Fruit fly (Drosophila melanogaster) whole organism, prepupa: ENCODE measurements around the gene crp.

Experiments
- Blimp-1 ChIP-seq: fragments of 200-800 bp; sonication (Bioruptor generic); optimal IDR thresholded peaks from 3 replicates; lab custom pipeline; 2017; ENCODE audit warnings: missing biosample characterization, missing genetic modification characterization, mild to moderate bottlenecking, moderate library complexity, missing genetic modification reagents
- CG10631 ChIP-seq: fragments of 200-800 bp; sonication (Bioruptor generic); optimal IDR thresholded peaks from 2 replicates; lab custom pipeline; 2016; ENCODE audit warnings: missing biosample characterization, missing genetic modification characterization
- CG10669 ChIP-seq: fragments of 200-800 bp; sonication (Bioruptor generic); optimal IDR thresholded peaks from 3 replicates; lab custom pipeline; 2018; ENCODE audit warnings: missing biosample characterization, mild to moderate bottlenecking, missing genetic modification characterization, moderate library complexity
- CG11294 ChIP-seq: fragments of 200-800 bp; sonication (Bioruptor generic); IDR thresholded peaks from 2 replicates; pipeline ENCODE4 v1.3.6; 2022; ENCODE audit warnings: missing biosample characterization, missing genetic modification characterization
- CG11762 ChIP-seq: fragments of 200-800 bp; sonication (Bioruptor generic); optimal IDR thresholded peaks from 3 replicates; lab custom pipeline; 2016; ENCODE audit warnings: missing biosample characterization, missing genetic modification characterization; ENCODE audit not compliant: insufficient read depth
- CG15336 ChIP-seq: fragments of 200-800 bp; sonication (Bioruptor generic); IDR thresholded peaks from 2 replicates; pipeline ENCODE4 v1.3.6; 2022; ENCODE audit warnings: missing biosample characterization, missing genetic modification characterization
- CG16779 ChIP-seq: fragments of 200-800 bp; sonication (Bioruptor generic); optimal IDR thresholded peaks from 3 replicates; lab custom pipeline; 2017; ENCODE audit warnings: missing biosample characterization, mild to moderate bottlenecking, missing genetic modification characterization
- CG31627 ChIP-seq: fragments of 200-800 bp; sonication (Bioruptor generic); optimal IDR thresholded peaks from 3 replicates; lab custom pipeline; 2016; ENCODE audit warnings: missing biosample characterization, missing genetic modification characterization
- CG34406 ChIP-seq: fragments of 200-800 bp; sonication (Bioruptor generic); optimal IDR thresholded peaks from 3 replicates; lab custom pipeline; 2016; ENCODE audit warnings: missing biosample characterization, missing genetic modification characterization
- CG3919 ChIP-seq: fragments of 200-800 bp; sonication (Bioruptor generic); optimal IDR thresholded peaks from 3 replicates; lab custom pipeline; 2016; ENCODE audit warnings: missing biosample characterization, missing genetic modification characterization
- CG6163 ChIP-seq: fragments of 200-800 bp; sonication (Bioruptor generic); IDR thresholded peaks from 3 replicates; pipeline ENCODE4 v1.3.6; 2022; ENCODE audit warnings: missing biosample characterization, missing genetic modification characterization
- CG6808 ChIP-seq: fragments of 200-800 bp; sonication (Bioruptor generic); optimal IDR thresholded peaks from 3 replicates; lab custom pipeline; 2017; ENCODE audit warnings: missing biosample characterization, missing genetic modification characterization, mild to moderate bottlenecking, moderate library complexity, missing genetic modification reagents
- CG6854 ChIP-seq: fragments of 200-800 bp; sonication (Bioruptor generic); optimal IDR thresholded peaks from 2 replicates; lab custom pipeline; 2017; ENCODE audit warnings: missing biosample characterization, mild to moderate bottlenecking, missing genetic modification characterization
- CG7368 ChIP-seq: fragments of 200-800 bp; sonication (Bioruptor generic); optimal IDR thresholded peaks from 3 replicates; lab custom pipeline; 2016; ENCODE audit warnings: missing biosample characterization, missing genetic modification characterization
- CG8119 ChIP-seq: fragments of 200-800 bp; sonication (Bioruptor generic); IDR thresholded peaks from 3 replicates; pipeline ENCODE4 v1.3.6; 2022; ENCODE audit warnings: missing biosample characterization, missing genetic modification characterization
- CG8319 ChIP-seq: fragments of 200-800 bp; sonication (Bioruptor generic); optimal IDR thresholded peaks from 3 replicates; lab custom pipeline; 2016; ENCODE audit warnings: missing biosample characterization, missing genetic modification characterization
- CG8632 ChIP-seq: fragments of 200-800 bp; sonication (Bioruptor generic); optimal IDR thresholded peaks from 3 replicates; lab custom pipeline; 2016; ENCODE audit warnings: missing biosample characterization, missing genetic modification characterization
- CG9139 ChIP-seq: fragments of 200-800 bp; sonication (Bioruptor generic); optimal IDR thresholded peaks from 3 replicates; lab custom pipeline; 2017; ENCODE audit warnings: missing biosample characterization, mild to moderate bottlenecking, missing genetic modification characterization
- Eip75B ChIP-seq: fragments of 200-800 bp; sonication (Bioruptor generic); optimal IDR thresholded peaks from 3 replicates; lab custom pipeline; 2016; ENCODE audit warnings: missing biosample characterization, missing genetic modification characterization
- Eip78C ChIP-seq: fragments of 200-800 bp; sonication (Bioruptor generic); peaks from one replicate; lab custom pipeline; 2016; ENCODE audit warnings: missing biosample characterization, missing genetic modification characterization
- Eip93F ChIP-seq: fragments of 200-800 bp; sonication (Bioruptor generic); optimal IDR thresholded peaks from 2 replicates; lab custom pipeline; 2016; ENCODE audit warnings: missing biosample characterization, mild to moderate bottlenecking, missing genetic modification characterization
- Ets96B ChIP-seq: fragments of 200-800 bp; optimal IDR thresholded peaks from 2 replicates; lab custom pipeline; 2019; ENCODE audit warnings: missing biosample characterization, mild to moderate bottlenecking, missing genetic modification characterization, moderate library complexity
- Hr39 ChIP-seq: fragments of 200-800 bp; sonication (Bioruptor generic); optimal IDR thresholded peaks from 2 replicates; lab custom pipeline; 2016; ENCODE audit warnings: missing biosample characterization, missing genetic modification characterization
- Hr4 ChIP-seq: fragments of 200-800 bp; sonication (Bioruptor generic); optimal IDR thresholded peaks from 3 replicates; lab custom pipeline; 2016; ENCODE audit warnings: missing biosample characterization, missing genetic modification characterization
- Lpt ChIP-seq: fragments of 200-800 bp; sonication (Bioruptor generic); optimal IDR thresholded peaks from 3 replicates; lab custom pipeline; 2016; ENCODE audit warnings: missing biosample characterization, missing genetic modification characterization
- Met ChIP-seq: fragments of 200-800 bp; sonication (Bioruptor generic); optimal IDR thresholded peaks from 3 replicates; lab custom pipeline; 2016; ENCODE audit warnings: missing biosample characterization, missing genetic modification characterization
- Smox ChIP-seq: fragments of 200-800 bp; sonication (Bioruptor generic); optimal IDR thresholded peaks from 3 replicates; lab custom pipeline; 2016; ENCODE audit warnings: missing biosample characterization, missing genetic modification characterization
- Sox14 ChIP-seq: fragments of 200-800 bp; sonication (Bioruptor generic); optimal IDR thresholded peaks from 3 replicates; lab custom pipeline; 2016; ENCODE audit warnings: missing biosample characterization, missing genetic modification characterization
- Sox15 ChIP-seq: fragments of 200-800 bp; sonication (Bioruptor generic); optimal IDR thresholded peaks from 3 replicates; lab custom pipeline; 2016; ENCODE audit warnings: missing biosample characterization, missing genetic modification characterization
- achi ChIP-seq: fragments of 200-800 bp; sonication (Bioruptor generic); optimal IDR thresholded peaks from 3 replicates; lab custom pipeline; 2016; ENCODE audit warnings: missing biosample characterization, missing genetic modification characterization
- cyc ChIP-seq: fragments of 200-800 bp; sonication (Bioruptor generic); optimal IDR thresholded peaks from 3 replicates; lab custom pipeline; 2016; ENCODE audit warnings: missing biosample characterization, missing genetic modification characterization
- dac ChIP-seq: fragments of 200-800 bp; sonication (Bioruptor generic); optimal IDR thresholded peaks from 2 replicates; lab custom pipeline; 2017; ENCODE audit warnings: missing biosample characterization, mild to moderate bottlenecking, missing genetic modification characterization
- dsx ChIP-seq: fragments of 200-800 bp; optimal IDR thresholded peaks from 3 replicates; lab custom pipeline; 2019; ENCODE audit warnings: missing biosample characterization, mild to moderate bottlenecking, missing genetic modification characterization, moderate library complexity; ENCODE audit not compliant: poor library complexity, severe bottlenecking
- eg ChIP-seq: fragments of 200-800 bp; sonication (Bioruptor generic); IDR thresholded peaks from 3 replicates; pipeline ENCODE4 v1.3.6; 2022; ENCODE audit warnings: missing biosample characterization, missing genetic modification characterization
- fd59A ChIP-seq: fragments of 200-800 bp; sonication (Bioruptor generic); optimal IDR thresholded peaks from 2 replicates; lab custom pipeline; 2017; ENCODE audit warnings: missing biosample characterization, mild to moderate bottlenecking, missing genetic modification characterization, missing genetic modification reagents
- lz ChIP-seq: fragments of 200-800 bp; sonication (Bioruptor generic); optimal IDR thresholded peaks from 3 replicates; lab custom pipeline; 2016; ENCODE audit warnings: missing biosample characterization, missing genetic modification characterization
- net ChIP-seq: fragments of 200-800 bp; sonication (Bioruptor generic); optimal IDR thresholded peaks from 3 replicates; lab custom pipeline; 2016; ENCODE audit warnings: missing biosample characterization, missing genetic modification characterization
- salr ChIP-seq, 2 experiments: fragments of 200-800 bp; sonication (Bioruptor generic); optimal IDR thresholded peaks; 3 replicates each; lab custom pipeline; 2016 to 2018; ENCODE audit warnings: missing biosample characterization in 2 of 2, missing genetic modification characterization in 2 of 2, mild to moderate bottlenecking in 1 of 2
- ss ChIP-seq, 2 experiments: fragments of 200-800 bp; sonication (Bioruptor generic); optimal IDR thresholded peaks; 2 replicates in 1 of 2; 3 replicates in 1 of 2; lab custom pipeline; 2017 to 2018; ENCODE audit warnings: mild to moderate bottlenecking in 2 of 2, missing biosample characterization in 2 of 2, missing genetic modification characterization in 2 of 2, moderate library complexity in 1 of 2
- svp ChIP-seq: fragments of 200-800 bp; sonication (Bioruptor generic); peaks from one replicate; lab custom pipeline; 2016; ENCODE audit warnings: missing biosample characterization, missing genetic modification characterization
- vri ChIP-seq: fragments of 200-800 bp; sonication (Bioruptor generic); optimal IDR thresholded peaks from 3 replicates; lab custom pipeline; 2016; ENCODE audit warnings: missing biosample characterization, mild to moderate bottlenecking, missing genetic modification characterization

Gene crp

DNA sequence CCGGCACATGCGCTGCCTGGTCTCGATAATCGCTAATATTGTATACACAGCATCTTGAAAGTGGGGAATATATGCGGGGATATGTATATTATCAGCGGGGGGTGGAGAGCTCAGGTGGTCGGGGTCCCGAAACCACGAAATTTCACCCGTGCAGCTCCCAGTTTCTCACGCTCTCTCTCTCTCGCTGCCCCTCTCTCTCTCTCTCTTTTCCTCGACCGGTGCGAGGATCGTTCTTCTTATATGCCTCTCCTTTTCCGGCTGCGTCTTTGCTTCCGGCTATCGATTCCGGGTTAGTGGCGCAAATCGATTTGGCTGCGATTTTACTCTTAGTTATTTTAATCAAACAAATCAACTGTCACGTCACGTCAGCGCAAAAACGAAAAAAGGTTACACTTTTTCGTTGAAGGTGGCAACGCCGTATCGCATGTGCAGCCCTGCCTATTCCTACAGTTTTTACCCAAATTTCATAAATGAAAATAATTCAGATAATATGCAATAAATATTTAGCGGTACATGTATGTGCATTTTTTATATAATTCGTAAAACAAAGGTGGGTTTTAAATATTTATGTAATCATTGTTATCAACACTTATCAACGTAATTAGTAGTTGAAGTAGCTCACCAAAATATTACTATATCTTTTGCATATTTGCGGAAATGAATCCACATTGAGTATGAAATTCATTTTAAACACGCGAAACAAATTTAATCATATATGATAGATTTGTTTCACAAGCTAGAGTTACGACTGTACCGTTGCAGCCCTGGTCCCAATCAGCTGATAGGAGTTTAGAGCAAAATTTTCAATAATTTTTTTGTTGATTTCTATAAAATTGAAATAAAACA, 12.2 kb upstream of the crp start, which contains the start of the genes heix and CG17328 (continued):
- TF ChIP-seq CG15336 = peak; percentile 44
- peak; percentile 79 for TF ChIP-seq Eip75B (GFP tag; lab: Kevin White, UChicago)
- TF ChIP-seq Lpt (GFP tag; lab: Kevin White, UChicago) = no peak
- TF ChIP-seq Eip93F = peak; percentile 47
- peak; percentile 61 for TF ChIP-seq CG6854 (GFP tag; lab: Kevin White, UChicago)
- no peak; the same call in 1 of the 3 replicates for TF ChIP-seq CG6163 (GFP tag; lab: Robert Waterston, UW)
- TF ChIP-seq CG11762 (GFP tag; lab: Kevin White, UChicago) = peak; percentile 63
- TF ChIP-seq salr (GFP tag; optimal IDR thresholded peaks at IDR 0.05; lab: Kevin White, UChicago) = peak; percentile 63 to 72
- TF ChIP-seq CG16779 (tag; lab: Kevin White, UChicago) = no peak
- no peak for TF ChIP-seq CG3919 (GFP tag; lab: Kevin White, UChicago)
- TF ChIP-seq CG10669 = no peak
- TF ChIP-seq CG11294 (GFP tag; lab: Robert Waterston, UW) = no peak
- TF ChIP-seq cyc = peak; percentile 76
- no peak for TF ChIP-seq CG8119
- TF ChIP-seq CG8632 (GFP tag; lab: Kevin White, UChicago) = peak; percentile 54
- TF ChIP-seq Eip78C (GFP tag; lab: Kevin White, UChicago) = peak; percentile 91
- TF ChIP-seq Sox15 = peak; percentile 70
- no peak for TF ChIP-seq net (GFP tag; lab: Kevin White, UChicago)
- TF ChIP-seq Smox (GFP tag; lab: Kevin White, UChicago) = no peak
- TF ChIP-seq Sox14 (GFP tag; lab: Kevin White, UChicago) = peak; percentile 81
- peak; percentile 42 for TF ChIP-seq dac
- TF ChIP-seq CG31627 (GFP tag; lab: Kevin White, UChicago) = peak; percentile 81
- TF ChIP-seq CG7368 (GFP tag; lab: Kevin White, UChicago) = peak; percentile 52
- peak; percentile 66 for TF ChIP-seq CG34406 (GFP tag; lab: Kevin White, UChicago)
- peak; percentile 61 for TF ChIP-seq Ets96B (tag; lab: Kevin White, UChicago)
- peak; percentile 86 for TF ChIP-seq Hr4 (GFP tag; lab: Kevin White, UChicago)
- no peak for TF ChIP-seq Hr39 (GFP tag; lab: Kevin White, UChicago)
- peak; percentile 92 for TF ChIP-seq svp (GFP tag; lab: Kevin White, UChicago)
- TF ChIP-seq CG9139 (GFP tag; lab: Kevin White, UChicago) = no peak
- no peak for TF ChIP-seq dsx
- peak; percentile 28 for TF ChIP-seq Blimp-1 (GFP tag; lab: Kevin White, UChicago)
- TF ChIP-seq achi (GFP tag; lab: Kevin White, UChicago) = peak; percentile 83
- TF ChIP-seq Met (GFP tag; lab: Kevin White, UChicago) = peak; percentile 77
- peak; percentile 44 for TF ChIP-seq fd59A (GFP tag; lab: Kevin White, UChicago)
- TF ChIP-seq ss (GFP tag; optimal IDR thresholded peaks at IDR 0.05; lab: Kevin White, UChicago) = no peak
- peak; percentile 80 for TF ChIP-seq CG10631
- peak; percentile 78 for TF ChIP-seq lz (GFP tag; lab: Kevin White, UChicago)
- TF ChIP-seq CG6808 = no peak
- TF ChIP-seq eg (GFP tag; lab: Robert Waterston, UW) = no peak
- TF ChIP-seq vri (GFP tag; lab: Kevin White, UChicago) = no peak
- TF ChIP-seq CG8319 (GFP tag; lab: Kevin White, UChicago) = peak; percentile 56
- TF ChIP-seq, all 60 proteins: peak for 36
